Fruit fly (Drosophila melanogaster): Measurements from ENCODE around the gene Aos1.

The Aos1 gene

dm6 chr3R:12448889-12449314 is 15.3 kb upstream of the Aos1 start, which contains the start of gene CG18549 (continued):
- peak; percentile 100 for TF ChIP-seq ttk (GFP tag; IDR thresholded peaks at IDR 0.05)
- peak; percentile 98 for TF ChIP-seq aop (GFP tag; IDR thresholded peaks at IDR 0.05)
- TF ChIP-seq ato (GFP tag; IDR thresholded peaks at IDR 0.05; ENCODE audit: partially characterized antibody), result peak; percentile 71
- TF ChIP-seq hbn (GFP tag; IDR thresholded peaks at IDR 0.05; ENCODE audit: partially characterized antibody), result peak; percentile 86
- TF ChIP-seq slou (GFP tag; optimal IDR thresholded peaks at IDR 0.05), result peak; percentile 99
- peak; percentile 100 for TF ChIP-seq Xbp1 (GFP tag; optimal IDR thresholded peaks at IDR 0.05)
- peak; percentile 99 for TF ChIP-seq ewg (GFP tag; optimal IDR thresholded peaks at IDR 0.05)
- peak; percentile 99 for TF ChIP-seq Gug (GFP tag; IDR thresholded peaks at IDR 0.05)
- TF ChIP-seq CG9727 (GFP tag; optimal IDR thresholded peaks at IDR 0.05), result peak; percentile 100
- peak; percentile 99 for TF ChIP-seq twi (tag; optimal IDR thresholded peaks at IDR 0.05)
- TF ChIP-seq NC2α (GFP tag; optimal IDR thresholded peaks at IDR 0.05), result peak; percentile 99
- TF ChIP-seq CG1647 (GFP tag; optimal IDR thresholded peaks at IDR 0.05), result peak; percentile 99
- peak; percentile 90 for TF ChIP-seq pros (GFP tag; optimal IDR thresholded peaks at IDR 0.05)
- peak; percentile 99 for TF ChIP-seq CG18476 (GFP tag; optimal IDR thresholded peaks at IDR 0.05)
- peak; percentile 98 for TF ChIP-seq CG11696 (GFP tag; IDR thresholded peaks at IDR 0.05)
- TF ChIP-seq CG10462 (GFP tag; optimal IDR thresholded peaks at IDR 0.05), result peak; percentile 99
- peak; percentile 93 for TF ChIP-seq Deaf1 (tag; optimal IDR thresholded peaks at IDR 0.05)
- TF ChIP-seq CG15073 (GFP tag; optimal IDR thresholded peaks at IDR 0.05), result peak; percentile 94
- TF ChIP-seq esg (GFP tag; conservative IDR thresholded peaks at IDR 0.05), result peak; percentile 100
- peak; percentile 99 for TF ChIP-seq Antp (GFP tag; optimal IDR thresholded peaks at IDR 0.05)
- TF ChIP-seq CG10209 (GFP tag; optimal IDR thresholded peaks at IDR 0.05), result peak; percentile 100
- TF ChIP-seq CG1529 (GFP tag; optimal IDR thresholded peaks at IDR 0.05), result peak; percentile 100
- peak; percentile 100 for TF ChIP-seq CG5953 (GFP tag; IDR thresholded peaks at IDR 0.05)
- peak; percentile 64; the same call in 1 of the 2 replicates for TF ChIP-seq nerfin-2 (GFP tag; IDR thresholded peaks at IDR 0.05; ENCODE audit: partially characterized antibody)
- TF ChIP-seq Eip74EF (GFP tag; optimal IDR thresholded peaks at IDR 0.05), result peak in 1 of 2 experiments; percentile 100
- peak; percentile 96 for TF ChIP-seq CG15514 (GFP tag; optimal IDR thresholded peaks at IDR 0.05)
- peak; percentile 100 for TF ChIP-seq tap (tag; optimal IDR thresholded peaks at IDR 0.05)
- peak; percentile 99 for TF ChIP-seq Gsc (GFP tag; IDR thresholded peaks at IDR 0.05)
- peak; percentile 100 for TF ChIP-seq ranshi (GFP tag; IDR thresholded peaks at IDR 0.05)
- TF ChIP-seq amos (GFP tag; IDR thresholded peaks at IDR 0.05; ENCODE audit: partially characterized antibody), result peak; percentile 85
- TF ChIP-seq prd (optimal IDR thresholded peaks at IDR 0.05), result no peak
- peak; percentile 100 for TF ChIP-seq prd (GFP tag; IDR thresholded peaks at IDR 0.05)

DNA sequence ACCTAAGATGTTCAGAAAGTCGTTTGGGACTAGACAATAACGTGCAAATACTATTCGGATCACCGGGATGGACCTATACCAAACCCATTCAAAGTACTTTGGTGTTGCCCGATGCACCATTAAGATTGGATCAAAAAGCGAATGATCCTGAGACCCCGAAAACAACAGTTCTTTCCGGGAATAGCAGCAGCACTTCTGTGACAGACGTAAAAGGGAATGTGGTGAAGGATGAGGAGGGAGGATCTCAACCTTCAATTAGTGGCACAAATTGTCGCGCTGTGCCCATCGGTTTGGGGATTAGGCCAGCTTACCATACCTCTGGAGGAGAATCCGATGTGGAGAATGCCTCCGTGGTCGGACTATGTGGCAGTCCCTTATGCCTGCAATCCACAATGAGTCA is 14.7 kb upstream of the Aos1 start:
- TF ChIP-seq Ets65A (GFP tag) (peak; percentile 92), B-H2 (GFP tag; optimal IDR thresholded peaks at IDR 0.05) (no peak)

- no peak for TF ChIP-seq ato (GFP tag; IDR thresholded peaks at IDR 0.05; ENCODE audit: partially characterized antibody)
- no peak for TF ChIP-seq CG30431 (GFP tag; optimal IDR thresholded peaks at IDR 0.05)
- no peak for TF ChIP-seq Dref (GFP tag; IDR thresholded peaks at IDR 0.05)
- no peak for TF ChIP-seq seq (GFP tag; IDR thresholded peaks at IDR 0.05)
- no peak for TF ChIP-seq CG7928 (GFP tag; optimal IDR thresholded peaks at IDR 0.05)
- TF ChIP-seq CG3847 (GFP tag; IDR thresholded peaks at IDR 0.05), result no peak
- TF ChIP-seq Vsx1 (GFP tag; optimal IDR thresholded peaks at IDR 0.05), result no peak
- no peak for TF ChIP-seq Sin3A (optimal IDR thresholded peaks at IDR 0.05)
- TF ChIP-seq bab2 (GFP tag; optimal IDR thresholded peaks at IDR 0.05), result no peak
- TF ChIP-seq unpg (GFP tag; optimal IDR thresholded peaks at IDR 0.05), result no peak
- TF ChIP-seq Doc3 (GFP tag; IDR thresholded peaks at IDR 0.05; ENCODE audit: partially characterized antibody), result no peak
- TF ChIP-seq CG15514 (GFP tag; optimal IDR thresholded peaks at IDR 0.05), result no peak
- TF ChIP-seq Awh (GFP tag; IDR thresholded peaks at IDR 0.05), result no peak
- no peak for TF ChIP-seq Scr (GFP tag; IDR thresholded peaks at IDR 0.05; ENCODE audit: partially characterized antibody)
- TF ChIP-seq lmd (GFP tag; IDR thresholded peaks at IDR 0.05), result no peak
- TF ChIP-seq PHDP (tag; optimal IDR thresholded peaks at IDR 0.05), result no peak
- TF ChIP-seq Camta (GFP tag; optimal IDR thresholded peaks at IDR 0.05), result no peak
- TF ChIP-seq tgo (GFP tag; IDR thresholded peaks at IDR 0.05), result no peak
These were observed 13.7 kb upstream of the Aos1 start, which contains the start of gene vrs for dm6 chr3R:12447353-12447752. Gene vrs (plus strand): TSS chr3R:12447653.
